Fruit fly (Drosophila melanogaster): ENCODE measurements around the gene vkg.

The vkg gene

DNA sequence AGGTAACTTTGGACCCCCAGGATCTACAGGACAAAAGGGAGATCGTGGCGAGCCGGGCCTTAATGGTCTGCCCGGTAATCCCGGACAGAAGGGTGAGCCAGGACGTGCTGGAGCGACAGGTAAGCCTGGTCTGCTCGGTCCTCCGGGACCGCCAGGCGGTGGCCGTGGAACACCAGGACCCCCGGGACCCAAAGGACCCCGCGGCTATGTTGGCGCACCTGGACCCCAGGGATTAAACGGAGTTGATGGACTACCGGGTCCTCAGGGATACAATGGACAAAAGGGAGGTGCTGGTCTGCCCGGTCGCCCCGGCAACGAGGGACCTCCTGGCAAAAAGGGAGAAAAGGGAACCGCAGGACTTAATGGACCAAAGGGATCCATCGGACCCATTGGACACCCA, 3.9 kb upstream of the vkg start:
- TF ChIP-seq pdm3 (GFP tag; optimal IDR thresholded peaks at IDR 0.05) (no peak), dac (GFP tag; optimal IDR thresholded peaks at IDR 0.05) (no peak), CG32006 (GFP tag; optimal IDR thresholded peaks at IDR 0.05) (no peak), CG16779 (tag; optimal IDR thresholded peaks at IDR 0.05) (no peak)

DNA sequence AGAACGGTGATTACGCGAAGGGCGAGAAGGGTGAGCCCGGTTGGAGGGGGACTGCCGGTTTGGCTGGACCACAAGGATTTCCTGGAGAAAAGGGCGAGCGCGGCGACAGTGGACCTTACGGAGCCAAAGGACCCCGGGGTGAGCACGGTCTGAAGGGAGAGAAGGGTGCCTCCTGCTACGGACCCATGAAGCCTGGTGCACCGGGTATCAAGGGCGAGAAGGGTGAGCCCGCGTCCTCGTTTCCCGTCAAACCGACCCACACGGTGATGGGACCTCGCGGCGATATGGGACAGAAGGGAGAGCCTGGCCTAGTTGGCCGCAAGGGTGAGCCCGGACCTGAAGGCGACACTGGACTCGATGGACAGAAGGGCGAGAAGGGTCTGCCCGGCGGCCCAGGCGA, 3.4 kb upstream of the vkg start:
- no peak for TF ChIP-seq CG34406 (GFP tag; optimal IDR thresholded peaks at IDR 0.05)
- TF ChIP-seq Hr4 (GFP tag; optimal IDR thresholded peaks at IDR 0.05), result no peak
- no peak for TF ChIP-seq OdsH (GFP tag; optimal IDR thresholded peaks at IDR 0.05)
- no peak for TF ChIP-seq CG6854 (GFP tag; optimal IDR thresholded peaks at IDR 0.05)
- TF ChIP-seq CG11902 (GFP tag; optimal IDR thresholded peaks at IDR 0.05), result no peak
- TF ChIP-seq Hr39 (GFP tag; optimal IDR thresholded peaks at IDR 0.05), result no peak
- no peak for TF ChIP-seq eg (GFP tag; IDR thresholded peaks at IDR 0.05)
- TF ChIP-seq CG10669 (GFP tag; optimal IDR thresholded peaks at IDR 0.05), result no peak
- no peak for TF ChIP-seq Sox15 (GFP tag; optimal IDR thresholded peaks at IDR 0.05)

DNA sequence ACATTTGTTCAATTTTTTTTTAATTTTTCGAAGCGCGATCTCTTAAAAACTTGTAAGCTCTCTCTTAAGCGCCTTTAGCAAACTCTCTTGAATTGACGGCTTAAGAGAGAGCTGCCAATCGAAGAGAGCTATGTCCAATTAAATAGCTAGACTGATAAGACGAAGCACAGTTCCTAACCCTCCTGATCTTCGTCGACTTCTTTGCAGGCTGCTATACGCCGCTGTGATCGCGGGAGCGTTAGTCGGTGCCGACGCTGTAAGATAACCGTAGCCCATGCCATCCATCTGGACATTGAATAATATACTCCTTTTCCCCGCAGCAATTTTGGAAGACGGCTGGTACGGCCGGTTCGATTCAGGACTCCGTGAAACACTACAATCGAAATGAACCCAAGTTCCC, 2.5 kb upstream of the vkg start:
- peak; percentile 99 for TF ChIP-seq svp (GFP tag)
- no peak for TF ChIP-seq Eip93F (GFP tag; optimal IDR thresholded peaks at IDR 0.05)

DNA sequence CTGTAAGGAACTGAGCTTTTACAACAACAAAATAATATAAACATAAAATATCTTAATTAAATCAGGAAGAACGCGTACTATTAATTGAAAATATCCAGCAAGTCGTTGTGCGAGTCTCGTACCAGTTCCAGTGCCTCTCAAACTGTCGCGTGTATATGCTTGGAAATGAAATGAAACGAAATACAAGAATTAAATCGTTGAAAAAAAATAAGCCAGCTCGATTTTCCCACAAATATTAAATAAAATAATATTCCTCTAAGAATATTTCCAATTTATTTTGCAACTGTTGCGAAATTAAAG, 1.8 kb upstream of the vkg start:
- TF ChIP-seq CG9139 (GFP tag; optimal IDR thresholded peaks at IDR 0.05) (no peak), Sox102F (GFP tag; optimal IDR thresholded peaks at IDR 0.05) (no peak), acj6 (GFP tag; optimal IDR thresholded peaks at IDR 0.05) (no peak), Smox (GFP tag; optimal IDR thresholded peaks at IDR 0.05) (no peak), CG11902 (GFP tag; optimal IDR thresholded peaks at IDR 0.05) (no peak), CG3032 (tag; optimal IDR thresholded peaks at IDR 0.05) (no peak), Hr4 (GFP tag; optimal IDR thresholded peaks at IDR 0.05) (no peak), CG32006 (GFP tag; optimal IDR thresholded peaks at IDR 0.05) (no peak)

DNA sequence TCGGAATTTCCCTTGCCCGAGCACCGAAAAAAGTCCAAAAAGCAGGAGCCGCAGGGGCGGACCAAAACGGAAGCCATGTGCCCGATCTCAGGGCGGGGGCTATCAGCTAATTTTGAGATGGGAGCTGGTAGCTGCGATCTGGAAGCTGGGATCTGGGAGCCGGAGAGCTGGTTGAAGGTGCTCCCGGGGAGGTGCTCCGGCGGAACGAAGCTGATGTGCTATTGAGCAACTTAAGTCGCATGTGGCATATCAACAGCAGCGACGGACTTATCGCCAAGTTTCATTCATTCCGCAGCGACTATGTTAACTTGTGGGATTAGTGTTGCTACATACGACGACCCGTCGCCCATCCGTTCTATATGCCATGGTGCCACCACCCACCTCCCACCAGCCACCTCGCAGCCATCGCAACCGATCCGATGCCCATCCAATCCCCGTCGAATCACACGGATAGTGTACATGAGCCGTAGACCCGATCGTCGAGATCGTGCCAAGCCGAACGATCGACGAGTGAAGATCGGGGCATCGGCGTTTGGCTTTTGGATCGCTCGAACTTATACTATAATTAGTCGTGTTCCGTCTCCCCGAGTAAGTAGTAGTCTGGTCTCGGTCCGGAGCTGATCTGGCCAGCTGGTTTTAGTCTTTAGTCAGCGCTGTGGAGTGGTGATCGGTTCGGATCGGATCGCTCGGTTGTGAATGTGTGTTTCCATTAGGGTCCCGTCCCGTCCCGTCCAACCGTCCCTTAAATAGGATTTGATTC, 1.2 kb upstream of the vkg start, which contains the start of gene Col4a1:
Gene Col4a1, plus strand, starts transcription at position 561 of the 760 bp plus-strand sequence.
- no peak for TF ChIP-seq CG6792 (GFP tag; optimal IDR thresholded peaks at IDR 0.05)
- no peak for TF ChIP-seq CG6808 (GFP tag; optimal IDR thresholded peaks at IDR 0.05)
- TF ChIP-seq pdm3 (GFP tag; optimal IDR thresholded peaks at IDR 0.05), result no peak
- TF ChIP-seq lz (GFP tag; optimal IDR thresholded peaks at IDR 0.05), result no peak
- TF ChIP-seq Hr38 (GFP tag; optimal IDR thresholded peaks at IDR 0.05), result no peak
- no peak for TF ChIP-seq CG11762 (GFP tag; optimal IDR thresholded peaks at IDR 0.05; ENCODE audit: insufficient read depth)
- no peak for TF ChIP-seq CG34406 (GFP tag; optimal IDR thresholded peaks at IDR 0.05)
- no peak for TF ChIP-seq Met (GFP tag; optimal IDR thresholded peaks at IDR 0.05)
- no peak for TF ChIP-seq CG7368 (GFP tag; optimal IDR thresholded peaks at IDR 0.05)
- TF ChIP-seq Hr39 (GFP tag; optimal IDR thresholded peaks at IDR 0.05), result no peak
- 0 out of 3 replicates have a peak, but pooled peaks have one; percentile 12 for TF ChIP-seq eg (GFP tag; IDR thresholded peaks at IDR 0.05)
- 0 out of 3 replicates have a peak, but pooled peaks have one; percentile 22 for TF ChIP-seq CG6163 (GFP tag; IDR thresholded peaks at IDR 0.05)
- peak; percentile 73 for TF ChIP-seq svp (GFP tag)
- no peak for TF ChIP-seq CG16779 (tag; optimal IDR thresholded peaks at IDR 0.05)
- peak; percentile 15 for TF ChIP-seq Eip78C (GFP tag)
- TF ChIP-seq vri (GFP tag; optimal IDR thresholded peaks at IDR 0.05), result no peak
- TF ChIP-seq fd85E (GFP tag; optimal IDR thresholded peaks at IDR 0.05), result no peak
- TF ChIP-seq CG1621 (tag; optimal IDR thresholded peaks at IDR 0.05), result no peak

All from whole organism, prepupa.